Worm (Caenorhabditis elegans) whole organism, L3 larva: ENCODE measurements around the gene F21C10.3.

Experiments used
- R02D3.7 ChIP-seq: fragments of 150-350 bp; optimal IDR thresholded peaks from 2 replicates; lab custom pipeline; 2014; ENCODE audit warnings: missing biosample characterization, missing genetic modification characterization
- ZK546.5 ChIP-seq: sonication (generic microtip); optimal IDR thresholded peaks from 2 replicates; lab custom pipeline; 2017; ENCODE audit warnings: missing biosample characterization, missing genetic modification characterization
- aly-2 ChIP-seq: fragments of 150-350 bp; optimal IDR thresholded peaks from 2 replicates; lab custom pipeline; 2014; ENCODE audit warnings: missing biosample characterization, missing genetic modification characterization
- ama-1 ChIP-seq: fragments of 150-350 bp; optimal IDR thresholded peaks from 2 replicates; lab custom pipeline; 2018
- ceh-16 ChIP-seq: sonication (generic microtip); optimal IDR thresholded peaks from 2 replicates; lab custom pipeline; 2017; ENCODE audit warnings: missing biosample characterization, missing genetic modification characterization
- ceh-28 ChIP-seq: fragments of 150-350 bp; optimal IDR thresholded peaks from 2 replicates; lab custom pipeline; 2014; ENCODE audit warnings: missing biosample characterization, missing genetic modification reagents, missing genetic modification characterization
- egl-5 ChIP-seq: fragments of 150-350 bp; optimal IDR thresholded peaks from 2 replicates; lab custom pipeline; 2017; ENCODE audit warnings: missing biosample characterization, missing genetic modification reagents, missing genetic modification characterization, inconsistent platforms
- elt-1 ChIP-seq: fragments of 150-350 bp; optimal IDR thresholded peaks from 2 replicates; lab custom pipeline; 2014; ENCODE audit warnings: missing biosample characterization, missing genetic modification characterization
- elt-2 ChIP-seq: sonication (generic microtip); optimal IDR thresholded peaks from 2 replicates; lab custom pipeline; 2016; ENCODE audit warnings: missing genetic modification reagents, mild to moderate bottlenecking, missing genetic modification characterization, missing compliant biosample characterization
- elt-3 ChIP-seq, 3 experiments: fragments of 150-350 bp in 1 of 3; sonication (generic microtip) in 2 of 3; optimal IDR thresholded peaks; 2 replicates in 2 of 3; 4 replicates in 1 of 3; lab custom pipeline; 2014 to 2017; ENCODE audit warnings: missing biosample characterization in 3 of 3, missing genetic modification characterization in 3 of 3
- eor-1 ChIP-seq, 2 experiments: fragments of 150-350 bp; optimal IDR thresholded peaks; 2 replicates each; lab custom pipeline; 2014 to 2018; ENCODE audit warnings: missing biosample characterization in 2 of 2, missing genetic modification characterization in 2 of 2
- fkh-10 ChIP-seq: sonication (generic microtip); optimal IDR thresholded peaks from 2 replicates; lab custom pipeline; 2017; ENCODE audit warnings: missing biosample characterization, missing genetic modification reagents, missing genetic modification characterization
- fkh-2 ChIP-seq: fragments of 150-350 bp; optimal IDR thresholded peaks from 2 replicates; lab custom pipeline; 2014; ENCODE audit warnings: missing biosample characterization, missing genetic modification reagents, missing genetic modification characterization
- fos-1 ChIP-seq: fragments of 150-350 bp; optimal IDR thresholded peaks from 2 replicates; lab custom pipeline; 2014; ENCODE audit warnings: missing biosample characterization, missing genetic modification characterization
- hmg-11 ChIP-seq: sonication (generic microtip); optimal IDR thresholded peaks from 2 replicates; lab custom pipeline; 2016; ENCODE audit warnings: missing genetic modification characterization, missing compliant biosample characterization
- jun-1 ChIP-seq: fragments of 150-350 bp; optimal IDR thresholded peaks from 2 replicates; lab custom pipeline; 2014; ENCODE audit warnings: missing biosample characterization, missing genetic modification reagents, missing genetic modification characterization
- lin-39 ChIP-seq: fragments of 150-350 bp; optimal IDR thresholded peaks from 2 replicates; lab custom pipeline; 2018; ENCODE audit warnings: missing biosample characterization, missing genetic modification reagents, missing genetic modification characterization
- mdl-1 ChIP-seq: fragments of 150-350 bp; optimal IDR thresholded peaks from 2 replicates; lab custom pipeline; 2014; ENCODE audit warnings: missing biosample characterization, missing genetic modification characterization
- nfya-1 ChIP-seq: sonication (generic microtip); optimal IDR thresholded peaks from 2 replicates; lab custom pipeline; 2017; ENCODE audit warnings: missing genetic modification characterization, mild to moderate bottlenecking, missing compliant biosample characterization, antibody characterized with exemption, moderate library complexity; ENCODE audit not compliant: insufficient read depth
- nhr-11 ChIP-seq: fragments of 150-350 bp; optimal IDR thresholded peaks from 2 replicates; lab custom pipeline; 2014; ENCODE audit warnings: missing biosample characterization, missing genetic modification characterization
- nhr-12 ChIP-seq: fragments of 150-350 bp; optimal IDR thresholded peaks from 2 replicates; lab custom pipeline; 2014; ENCODE audit warnings: missing biosample characterization, missing genetic modification characterization
- nhr-23 ChIP-seq: fragments of 150-350 bp; optimal IDR thresholded peaks from 2 replicates; lab custom pipeline; 2014; ENCODE audit warnings: missing biosample characterization, missing genetic modification reagents, missing genetic modification characterization
- nhr-25 ChIP-seq: sonication (generic microtip); optimal IDR thresholded peaks from 2 replicates; lab custom pipeline; 2017; ENCODE audit warnings: missing biosample characterization, missing genetic modification characterization
- nhr-28 ChIP-seq: fragments of 150-350 bp; optimal IDR thresholded peaks from 2 replicates; lab custom pipeline; 2014; ENCODE audit warnings: missing biosample characterization, missing genetic modification characterization
- nhr-43 ChIP-seq: sonication (generic microtip); optimal IDR thresholded peaks from 2 replicates; lab custom pipeline; 2016; ENCODE audit warnings: mild to moderate bottlenecking, missing genetic modification characterization, missing compliant biosample characterization; ENCODE audit not compliant: poor library complexity, severe bottlenecking
- nhr-67 ChIP-seq: fragments of 150-350 bp; optimal IDR thresholded peaks from 2 replicates; lab custom pipeline; 2014; ENCODE audit warnings: missing biosample characterization, missing genetic modification characterization
- nhr-77 ChIP-seq: fragments of 150-350 bp; optimal IDR thresholded peaks from 2 replicates; lab custom pipeline; 2014; ENCODE audit warnings: missing biosample characterization, missing genetic modification characterization
- pha-4 ChIP-seq: fragments of 150-350 bp; optimal IDR thresholded peaks from 2 replicates; lab custom pipeline; 2014; ENCODE audit warnings: missing biosample characterization, missing genetic modification reagents, missing genetic modification characterization
- pqm-1 ChIP-seq: fragments of 150-350 bp; optimal IDR thresholded peaks from 2 replicates; lab custom pipeline; 2017; ENCODE audit warnings: missing biosample characterization, missing genetic modification characterization, inconsistent platforms
- sea-2 ChIP-seq: fragments of 150-350 bp; sonication (generic microtip); optimal IDR thresholded peaks from 4 replicates; lab custom pipeline; 2014; ENCODE audit warnings: missing biosample characterization, missing genetic modification reagents, missing genetic modification characterization
- skn-1 ChIP-seq: fragments of 150-350 bp; optimal IDR thresholded peaks from 2 replicates; lab custom pipeline; 2014; ENCODE audit warnings: missing biosample characterization, missing genetic modification characterization
- tbx-2 ChIP-seq: sonication (generic microtip); optimal IDR thresholded peaks from 2 replicates; lab custom pipeline; 2016; ENCODE audit warnings: mild to moderate bottlenecking, missing genetic modification characterization, missing compliant biosample characterization
- unc-39 ChIP-seq: sonication (generic microtip); optimal IDR thresholded peaks from 4 replicates; lab custom pipeline; 2017; ENCODE audit warnings: missing biosample characterization, missing genetic modification characterization
- unc-62 ChIP-seq: fragments of 150-350 bp; sonication (generic microtip); optimal IDR thresholded peaks from 4 replicates; lab custom pipeline; 2014; ENCODE audit warnings: missing biosample characterization, missing genetic modification reagents, missing genetic modification characterization
- zag-1 ChIP-seq: fragments of 150-350 bp; optimal IDR thresholded peaks from 2 replicates; lab custom pipeline; 2014; ENCODE audit warnings: missing biosample characterization, missing genetic modification characterization
- ztf-11 ChIP-seq: fragments of 150-350 bp; optimal IDR thresholded peaks from 2 replicates; lab custom pipeline; 2014; ENCODE audit warnings: missing biosample characterization, missing genetic modification characterization
- ztf-4 ChIP-seq: fragments of 150-350 bp; optimal IDR thresholded peaks from 2 replicates; lab custom pipeline; 2014; ENCODE audit warnings: missing biosample characterization, missing genetic modification characterization

Gene F21C10.3

DNA sequence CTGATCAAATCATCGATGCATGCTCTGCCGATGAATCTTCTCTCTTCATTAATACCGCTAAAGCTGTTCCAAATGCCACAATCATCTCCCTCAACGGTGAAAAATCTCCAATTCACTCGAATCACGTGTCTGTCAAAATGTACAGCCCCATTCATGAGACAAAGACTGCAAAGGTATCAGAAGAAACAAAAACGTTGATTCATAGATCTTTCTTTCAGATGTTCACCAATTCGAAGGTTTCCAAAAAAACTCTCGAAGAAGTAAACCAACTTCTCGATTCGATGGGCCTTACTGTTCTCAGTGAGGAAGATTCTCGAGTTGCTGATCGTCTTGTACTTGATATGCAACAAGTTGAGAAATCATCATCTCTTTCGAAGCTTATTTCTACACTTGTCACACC is 31.2 kb upstream of the F21C10.3 start:
- no peak for TF ChIP-seq nhr-77 (tag; lab: Kevin White, UChicago)
- no peak for TF ChIP-seq eor-1 (tag; optimal IDR thresholded peaks at IDR 0.05; lab: Kevin White, UChicago)
- TF ChIP-seq lin-39 (tag; lab: Kevin White, UChicago): peak; percentile 20
- TF ChIP-seq unc-62 (GFP tag; lab: Kevin White, UChicago): no peak
- no peak for TF ChIP-seq hmg-11
- peak; percentile 55 for TF ChIP-seq ama-1 (lab: Kevin White, UChicago)
- TF ChIP-seq ceh-16: no peak
- no peak for TF ChIP-seq elt-2 (tag; lab: Kevin White, UChicago)
- TF ChIP-seq zag-1: no peak

DNA sequence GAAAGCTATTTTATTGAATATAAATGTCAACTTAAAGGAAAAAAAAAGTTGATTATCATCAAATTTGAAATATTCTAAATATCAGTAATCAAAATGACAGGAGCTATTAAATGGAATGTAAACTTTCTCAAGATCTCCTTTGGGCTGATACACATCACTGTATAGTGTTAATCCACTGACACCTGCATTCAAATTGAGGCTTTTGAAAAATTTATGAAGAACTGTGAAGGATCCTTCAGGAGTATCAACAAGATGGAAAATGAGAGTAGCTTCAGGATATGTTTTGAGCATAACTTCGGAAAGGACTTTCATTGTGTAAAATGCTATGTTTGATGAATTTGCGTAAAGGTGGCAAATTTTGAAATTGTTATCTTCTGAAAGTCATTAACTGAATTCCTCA is 30.7 kb upstream of the F21C10.3 start:
- TF ChIP-seq nhr-25 (tag; lab: Kevin White, UChicago) (no peak), ceh-28 (tag; lab: Kevin White, UChicago) (no peak), zag-1 (no peak), tbx-2 (tag; lab: Kevin White, UChicago) (no peak), ztf-11 (tag; lab: Kevin White, UChicago) (no peak), ztf-4 (tag; lab: Kevin White, UChicago) (no peak), lin-39 (tag; lab: Kevin White, UChicago) (no peak), jun-1 (tag; lab: Kevin White, UChicago) (no peak), fkh-2 (tag; lab: Kevin White, UChicago) (no peak)

DNA sequence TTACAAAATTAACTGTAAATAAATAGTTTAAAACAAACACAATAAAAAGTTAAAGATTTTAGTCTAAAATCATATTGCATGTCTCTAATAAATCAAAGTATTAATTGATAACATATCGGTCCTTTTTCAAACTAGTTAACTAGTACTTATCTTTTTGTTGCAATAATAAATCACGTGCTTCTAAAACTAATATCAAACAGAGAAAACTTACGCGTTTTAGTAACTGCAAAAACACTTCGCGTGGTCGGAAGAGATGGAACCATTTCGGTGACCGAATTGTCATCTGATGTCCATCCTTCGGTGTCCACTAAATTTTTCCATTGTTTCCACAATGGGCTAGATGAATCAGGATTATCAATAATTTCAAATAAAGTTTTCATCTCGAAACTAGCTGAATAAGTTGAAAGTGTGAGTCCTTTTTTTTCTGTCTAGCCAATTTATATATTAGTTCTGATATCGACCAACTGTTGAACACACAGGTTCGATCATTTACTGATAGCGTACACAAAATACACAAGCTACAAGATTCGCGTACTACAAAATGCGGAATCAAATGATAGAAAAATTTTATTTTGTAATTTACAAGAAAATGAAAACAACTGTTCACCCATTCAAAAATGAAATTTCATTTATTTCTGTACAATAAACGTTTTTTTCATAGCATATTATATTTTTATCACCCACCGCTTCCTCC is 29.4 kb upstream of the F21C10.3 start, which contains the start of gene F21C10.9:
F21C10.9 (minus strand) TSS at position 417 of the 694 bp plus-strand sequence.
- TF ChIP-seq fkh-10 (GFP tag; lab: Kevin White, UChicago): no peak
- TF ChIP-seq elt-1: no peak
- no peak for TF ChIP-seq ZK546.5 (tag; lab: Kevin White, UChicago)
- no peak for TF ChIP-seq tbx-2 (tag; lab: Kevin White, UChicago)
- TF ChIP-seq skn-1 (tag; lab: Kevin White, UChicago): no peak
- TF ChIP-seq nhr-25 (tag; lab: Kevin White, UChicago): no peak
- no peak for TF ChIP-seq nhr-77 (tag; lab: Kevin White, UChicago)
- TF ChIP-seq nhr-67 (tag; lab: Kevin White, UChicago): no peak
- TF ChIP-seq egl-5 (tag; lab: Kevin White, UChicago): no peak
- TF ChIP-seq nhr-23: no peak
- peak; percentile 25 for TF ChIP-seq elt-2 (tag; lab: Kevin White, UChicago)
- peak; percentile 12 for TF ChIP-seq pha-4 (tag; lab: Kevin White, UChicago)
- TF ChIP-seq ceh-16: no peak
- no peak for TF ChIP-seq hmg-11
- no peak for TF ChIP-seq nhr-11 (tag; lab: Kevin White, UChicago)

DNA sequence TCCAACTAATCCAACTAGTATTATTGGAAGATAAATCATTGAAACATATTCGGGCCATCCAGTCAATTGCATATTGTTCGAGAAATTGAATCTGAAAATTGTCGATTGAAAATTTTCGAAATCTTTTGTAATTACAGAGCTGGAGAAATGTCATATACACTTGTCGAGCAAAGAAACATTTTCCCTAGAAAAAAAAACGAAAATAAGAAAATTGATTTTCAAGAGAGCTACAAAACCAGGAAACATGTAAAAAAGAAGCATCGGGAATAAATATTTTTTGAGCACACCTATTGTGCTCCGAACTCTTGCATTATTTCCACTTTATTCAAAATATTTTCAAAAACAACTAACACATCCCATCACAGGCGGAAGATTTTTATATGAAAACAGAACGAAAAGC is 26.8 kb upstream of the F21C10.3 start, which contains the start of gene frpr-6:
frpr-6 (minus strand) TSS at position 101 of the 400 bp plus-strand sequence.
- TF ChIP-seq unc-39 (tag; lab: Kevin White, UChicago) (no peak), nhr-12 (tag; lab: Kevin White, UChicago) (no peak), aly-2 (tag; lab: Kevin White, UChicago) (no peak), ztf-11 (tag; lab: Kevin White, UChicago) (no peak), nhr-28 (tag; lab: Kevin White, UChicago) (no peak)

DNA sequence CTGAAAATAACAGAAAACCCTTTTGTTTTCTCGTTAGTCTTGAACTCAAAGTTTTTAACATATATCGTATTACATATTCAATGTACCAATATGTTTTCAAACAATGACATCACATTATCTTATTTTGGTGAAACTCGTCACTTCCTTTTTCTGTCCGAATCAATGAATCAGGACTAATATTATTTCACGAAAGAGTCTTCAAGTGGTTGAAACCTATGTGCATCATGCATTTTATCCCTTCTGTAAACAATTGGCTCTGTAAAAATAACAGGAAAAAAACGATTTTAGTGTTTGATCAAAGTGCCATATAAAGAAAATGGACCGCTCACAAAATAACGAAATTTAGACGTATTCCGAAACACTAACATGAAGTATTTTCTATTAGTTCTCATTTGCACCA is 19.7 kb upstream of the F21C10.3 start, which contains the start of gene F21C10.18:
F21C10.18 (plus strand) TSS at position 301 of the 400 bp plus-strand sequence.
- TF ChIP-seq ztf-11 (tag; lab: Kevin White, UChicago) (no peak), nhr-23 (no peak), fkh-2 (tag; lab: Kevin White, UChicago) (no peak), R02D3.7 (tag; lab: Kevin White, UChicago) (no peak), elt-3 (tag; optimal IDR thresholded peaks at IDR 0.05; lab: Kevin White, UChicago) (no peak), pqm-1 (tag; lab: Kevin White, UChicago) (no peak), jun-1 (tag; lab: Kevin White, UChicago) (no peak), elt-1 (no peak), ceh-28 (tag; lab: Kevin White, UChicago) (no peak), aly-2 (tag; lab: Kevin White, UChicago) (no peak), nhr-12 (tag; lab: Kevin White, UChicago) (no peak), mdl-1 (tag; lab: Kevin White, UChicago) (no peak), fos-1 (no peak), nfya-1 (tag; lab: Kevin White, UChicago) (no peak), sea-2 (no peak), nhr-43 (no peak)
